Worm (Caenorhabditis elegans): Measurements from ENCODE around the gene nspg-10.
A peak's percentile ranks its signal among the peaks of the same experiment; 100 is the strongest.

The nspg-10 gene

DNA sequence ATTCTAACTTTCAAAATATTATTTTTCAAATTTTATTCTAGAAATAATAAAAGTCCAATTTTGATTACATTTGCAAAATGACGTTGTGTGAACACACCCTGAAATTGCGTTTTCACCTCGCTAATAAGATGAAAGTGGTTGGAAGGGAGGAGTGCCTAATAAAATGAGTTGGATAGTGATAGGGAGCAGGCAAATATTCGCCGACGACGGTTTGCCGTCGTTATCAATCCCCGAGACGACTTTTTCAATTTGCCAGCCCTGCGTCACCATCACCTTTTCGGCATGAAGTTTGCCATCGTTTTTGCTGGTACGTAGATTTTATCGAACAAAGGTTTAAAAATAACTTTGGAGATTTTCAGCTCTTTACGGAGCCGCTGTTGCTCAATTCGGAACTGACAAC lies at the start of gene nspg-10:
Gene nspg-10, plus strand, starts transcription at position 179 of the 400 bp plus-strand sequence.
- peak; percentile 21 to 72 for TF ChIP-seq let-607 (tag; optimal IDR thresholded peaks at IDR 0.05)
- no peak for TF ChIP-seq unc-62 (GFP tag; optimal IDR thresholded peaks at IDR 0.05)
- TF ChIP-seq him-1 (tag; optimal IDR thresholded peaks at IDR 0.05), result no peak
- peak; percentile 79 for TF ChIP-seq nhr-80 (tag; optimal IDR thresholded peaks at IDR 0.05)
- TF ChIP-seq dox-1 (GFP tag; IDR thresholded peaks at IDR 0.05), result peak; percentile 37; the same call in 1 of the 2 replicates

DNA sequence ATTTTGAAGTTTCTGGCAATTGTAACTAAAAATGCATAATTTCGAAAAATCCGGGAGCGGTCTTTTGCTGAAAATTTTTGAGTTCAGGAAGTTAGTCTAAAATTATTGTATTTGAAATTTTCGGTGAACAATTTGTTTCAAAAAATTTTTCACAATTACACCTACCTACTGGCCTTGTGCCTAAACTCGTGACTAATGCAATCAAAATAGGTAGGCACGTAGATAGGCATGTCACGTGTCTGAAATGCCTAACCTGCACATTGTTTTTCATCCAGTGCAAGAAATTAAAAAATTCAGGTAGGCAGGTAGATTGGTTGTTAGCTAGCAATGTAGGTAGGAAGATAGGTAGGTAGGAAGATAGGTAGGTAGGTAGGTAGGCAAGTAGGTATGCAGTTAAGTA lies 48.5 kb upstream of the nspg-10 start:
- TF ChIP-seq cebp-2 (GFP tag; IDR thresholded peaks at IDR 0.05) (no peak), egrh-3 (GFP tag; IDR thresholded peaks at IDR 0.05) (no peak), B0019.2 (GFP tag; conservative IDR thresholded peaks at IDR 0.05) (no peak), F39B2.1 (GFP tag; IDR thresholded peaks at IDR 0.05) (no peak), hmg-20 (GFP tag; IDR thresholded peaks at IDR 0.05) (no peak), ztf-26 (tag; optimal IDR thresholded peaks at IDR 0.05) (no peak), fkh-3 (tag; optimal IDR thresholded peaks at IDR 0.05) (no peak), K11D2.4 (GFP tag; IDR thresholded peaks at IDR 0.05) (no peak), lin-54 (GFP tag; optimal IDR thresholded peaks at IDR 0.05) (no peak), rec-8 (tag; optimal IDR thresholded peaks at IDR 0.05) (no peak), nhr-179 (tag; optimal IDR thresholded peaks at IDR 0.05) (no peak), K12H6.12 (tag; optimal IDR thresholded peaks at IDR 0.05) (no peak), attf-3 (GFP tag; conservative IDR thresholded peaks at IDR 0.05) (no peak), mes-4 (tag; optimal IDR thresholded peaks at IDR 0.05) (no peak), madf-8 (GFP tag; conservative IDR thresholded peaks at IDR 0.05) (no peak), ztf-25 (GFP tag; IDR thresholded peaks at IDR 0.05) (no peak), pbrm-1 (GFP tag; IDR thresholded peaks at IDR 0.05) (no peak), dpl-1 (GFP tag; optimal IDR thresholded peaks at IDR 0.05) (no peak)

DNA sequence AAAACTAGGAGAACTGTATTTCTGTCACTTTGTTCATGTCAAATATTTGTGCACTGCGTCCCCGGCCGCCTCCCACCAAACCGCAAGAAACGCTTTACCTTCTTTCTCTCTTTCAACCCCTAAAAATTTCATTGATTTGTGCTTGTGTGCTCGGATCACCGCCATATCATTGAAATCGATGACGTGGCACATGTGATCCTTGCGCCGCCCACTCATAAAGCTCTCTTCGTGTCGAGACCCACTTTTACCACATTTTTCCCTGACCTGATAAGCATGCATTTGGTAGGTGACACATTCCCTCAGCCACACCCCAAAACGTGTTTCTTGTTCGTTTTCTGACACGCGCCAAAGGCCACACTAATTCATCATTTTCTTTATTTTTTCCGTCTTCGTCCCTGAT lies 47.9 kb upstream of the nspg-10 start:
- TF ChIP-seq B0019.2 (GFP tag; conservative IDR thresholded peaks at IDR 0.05) (no peak), efl-1 (GFP tag; optimal IDR thresholded peaks at IDR 0.05) (no peak), mel-28 (tag; optimal IDR thresholded peaks at IDR 0.05; ENCODE audit: borderline replicate concordance) (no peak), F10E7.11 (tag; optimal IDR thresholded peaks at IDR 0.05) (no peak), Y95B8A.8 (GFP tag; IDR thresholded peaks at IDR 0.05) (no peak), dpff-1 (tag; optimal IDR thresholded peaks at IDR 0.05) (no peak), C17E4.6 (GFP tag; IDR thresholded peaks at IDR 0.05) (no peak), sdz-38 (tag; optimal IDR thresholded peaks at IDR 0.05) (no peak), ztf-25 (GFP tag; IDR thresholded peaks at IDR 0.05) (no peak), hrde-1 (tag; optimal IDR thresholded peaks at IDR 0.05; ENCODE audit: borderline replicate concordance) (no peak), repo-1 (tag; optimal IDR thresholded peaks at IDR 0.05) (no peak), ceh-40 (GFP tag; IDR thresholded peaks at IDR 0.05) (no peak), B0336.3 (GFP tag; IDR thresholded peaks at IDR 0.05) (peak; percentile 35; the same call in 1 of the 2 replicates), ZK185.1 (tag; optimal IDR thresholded peaks at IDR 0.05; ENCODE audit: poor library complexity, severe bottlenecking) (no peak), F55B11.4 (tag; optimal IDR thresholded peaks at IDR 0.05; ENCODE audit: borderline replicate concordance, insufficient read depth) (no peak), dox-1 (GFP tag; IDR thresholded peaks at IDR 0.05) (peak; percentile 70), nhr-80 (tag; optimal IDR thresholded peaks at IDR 0.05) (peak; percentile 93), nhr-90 (tag; optimal IDR thresholded peaks at IDR 0.05) (peak; percentile 26), rec-8 (tag; optimal IDR thresholded peaks at IDR 0.05) (no peak), athp-1 (tag; optimal IDR thresholded peaks at IDR 0.05) (no peak), rpc-1 (optimal IDR thresholded peaks at IDR 0.05) (no peak), rpc-1 (tag; optimal IDR thresholded peaks at IDR 0.05) (no peak), attf-6 (GFP tag; IDR thresholded peaks at IDR 0.05) (no peak), let-607 (tag; optimal IDR thresholded peaks at IDR 0.05) (peak; percentile 37 to 67), B0261.1 (tag; optimal IDR thresholded peaks at IDR 0.05) (no peak), ceh-100 (GFP tag; IDR thresholded peaks at IDR 0.05) (no peak), hmg-1.2 (GFP tag; IDR thresholded peaks at IDR 0.05) (no peak), akir-1 (GFP tag; optimal IDR thresholded peaks at IDR 0.05) (no peak), lin-40 (tag; optimal IDR thresholded peaks at IDR 0.05) (no peak)

Data from whole organism, young adult.